Worm (Caenorhabditis elegans) whole organism, L3 larva: ENCODE measurements around the gene K08D8.4.

Experiments
- R02D3.7 ChIP-seq: fragments of 150-350 bp; optimal IDR thresholded peaks from 2 replicates; lab custom pipeline; 2014; ENCODE audit warnings: missing biosample characterization, missing genetic modification characterization
- ZK546.5 ChIP-seq: sonication (generic microtip); optimal IDR thresholded peaks from 2 replicates; lab custom pipeline; 2017; ENCODE audit warnings: missing biosample characterization, missing genetic modification characterization
- ceh-16 ChIP-seq: sonication (generic microtip); optimal IDR thresholded peaks from 2 replicates; lab custom pipeline; 2017; ENCODE audit warnings: missing biosample characterization, missing genetic modification characterization
- ceh-28 ChIP-seq: fragments of 150-350 bp; optimal IDR thresholded peaks from 2 replicates; lab custom pipeline; 2014; ENCODE audit warnings: missing biosample characterization, missing genetic modification reagents, missing genetic modification characterization
- ceh-82 ChIP-seq: fragments of 150-350 bp; optimal IDR thresholded peaks from 2 replicates; lab custom pipeline; 2014; ENCODE audit warnings: missing biosample characterization, missing genetic modification characterization
- ceh-9 ChIP-seq: sonication (generic microtip); optimal IDR thresholded peaks from 2 replicates; lab custom pipeline; 2018; ENCODE audit warnings: missing biosample characterization, missing genetic modification characterization
- egl-27 ChIP-seq: sonication (generic microtip); optimal IDR thresholded peaks from 4 replicates; lab custom pipeline; 2017; ENCODE audit warnings: missing biosample characterization, missing genetic modification reagents, missing genetic modification characterization
- egl-5 ChIP-seq: fragments of 150-350 bp; optimal IDR thresholded peaks from 2 replicates; lab custom pipeline; 2017; ENCODE audit warnings: missing biosample characterization, missing genetic modification reagents, missing genetic modification characterization, inconsistent platforms
- elt-1 ChIP-seq: fragments of 150-350 bp; optimal IDR thresholded peaks from 2 replicates; lab custom pipeline; 2014; ENCODE audit warnings: missing biosample characterization, missing genetic modification characterization
- elt-2 ChIP-seq: sonication (generic microtip); optimal IDR thresholded peaks from 2 replicates; lab custom pipeline; 2016; ENCODE audit warnings: missing genetic modification reagents, mild to moderate bottlenecking, missing genetic modification characterization, missing compliant biosample characterization
- elt-3 ChIP-seq, 3 experiments: fragments of 150-350 bp in 1 of 3; sonication (generic microtip) in 2 of 3; optimal IDR thresholded peaks; 2 replicates in 2 of 3; 4 replicates in 1 of 3; lab custom pipeline; 2014 to 2017; ENCODE audit warnings: missing biosample characterization in 3 of 3, missing genetic modification characterization in 3 of 3
- eor-1 ChIP-seq, 2 experiments: fragments of 150-350 bp; optimal IDR thresholded peaks; 2 replicates each; lab custom pipeline; 2014 to 2018; ENCODE audit warnings: missing biosample characterization in 2 of 2, missing genetic modification characterization in 2 of 2
- fkh-10 ChIP-seq: sonication (generic microtip); optimal IDR thresholded peaks from 2 replicates; lab custom pipeline; 2017; ENCODE audit warnings: missing biosample characterization, missing genetic modification reagents, missing genetic modification characterization
- fos-1 ChIP-seq: fragments of 150-350 bp; optimal IDR thresholded peaks from 2 replicates; lab custom pipeline; 2014; ENCODE audit warnings: missing biosample characterization, missing genetic modification characterization
- hmg-11 ChIP-seq: sonication (generic microtip); optimal IDR thresholded peaks from 2 replicates; lab custom pipeline; 2016; ENCODE audit warnings: missing genetic modification characterization, missing compliant biosample characterization
- jun-1 ChIP-seq: fragments of 150-350 bp; optimal IDR thresholded peaks from 2 replicates; lab custom pipeline; 2014; ENCODE audit warnings: missing biosample characterization, missing genetic modification reagents, missing genetic modification characterization
- mdl-1 ChIP-seq: fragments of 150-350 bp; optimal IDR thresholded peaks from 2 replicates; lab custom pipeline; 2014; ENCODE audit warnings: missing biosample characterization, missing genetic modification characterization
- mml-1 ChIP-seq: fragments of 150-350 bp; sonication (generic microtip); optimal IDR thresholded peaks from 3 replicates; lab custom pipeline; 2014; ENCODE audit warnings: missing biosample characterization, missing genetic modification characterization
- nfya-1 ChIP-seq: sonication (generic microtip); optimal IDR thresholded peaks from 2 replicates; lab custom pipeline; 2017; ENCODE audit warnings: missing genetic modification characterization, mild to moderate bottlenecking, missing compliant biosample characterization, antibody characterized with exemption, moderate library complexity; ENCODE audit not compliant: insufficient read depth
- nhr-12 ChIP-seq: fragments of 150-350 bp; optimal IDR thresholded peaks from 2 replicates; lab custom pipeline; 2014; ENCODE audit warnings: missing biosample characterization, missing genetic modification characterization
- nhr-237 ChIP-seq: fragments of 150-350 bp; optimal IDR thresholded peaks from 2 replicates; lab custom pipeline; 2014; ENCODE audit warnings: missing biosample characterization, missing genetic modification characterization
- nhr-25 ChIP-seq: sonication (generic microtip); optimal IDR thresholded peaks from 2 replicates; lab custom pipeline; 2017; ENCODE audit warnings: missing biosample characterization, missing genetic modification characterization
- nhr-28 ChIP-seq: fragments of 150-350 bp; optimal IDR thresholded peaks from 2 replicates; lab custom pipeline; 2014; ENCODE audit warnings: missing biosample characterization, missing genetic modification characterization
- nhr-43 ChIP-seq: sonication (generic microtip); optimal IDR thresholded peaks from 2 replicates; lab custom pipeline; 2016; ENCODE audit warnings: mild to moderate bottlenecking, missing genetic modification characterization, missing compliant biosample characterization; ENCODE audit not compliant: poor library complexity, severe bottlenecking
- nhr-67 ChIP-seq: fragments of 150-350 bp; optimal IDR thresholded peaks from 2 replicates; lab custom pipeline; 2014; ENCODE audit warnings: missing biosample characterization, missing genetic modification characterization
- nhr-76 ChIP-seq: fragments of 150-350 bp; sonication (generic microtip); optimal IDR thresholded peaks from 5 replicates; lab custom pipeline; 2014; ENCODE audit warnings: missing biosample characterization, missing genetic modification characterization
- nhr-77 ChIP-seq: fragments of 150-350 bp; optimal IDR thresholded peaks from 2 replicates; lab custom pipeline; 2014; ENCODE audit warnings: missing biosample characterization, missing genetic modification characterization
- pha-4 ChIP-seq: fragments of 150-350 bp; optimal IDR thresholded peaks from 2 replicates; lab custom pipeline; 2014; ENCODE audit warnings: missing biosample characterization, missing genetic modification reagents, missing genetic modification characterization
- pqm-1 ChIP-seq: fragments of 150-350 bp; optimal IDR thresholded peaks from 2 replicates; lab custom pipeline; 2017; ENCODE audit warnings: missing biosample characterization, missing genetic modification characterization, inconsistent platforms
- skn-1 ChIP-seq: fragments of 150-350 bp; optimal IDR thresholded peaks from 2 replicates; lab custom pipeline; 2014; ENCODE audit warnings: missing biosample characterization, missing genetic modification characterization
- snpc-4 ChIP-seq: fragments of 150-350 bp; optimal IDR thresholded peaks from 2 replicates; lab custom pipeline; 2014; ENCODE audit warnings: missing biosample characterization, missing genetic modification characterization
- tbx-2 ChIP-seq: sonication (generic microtip); optimal IDR thresholded peaks from 2 replicates; lab custom pipeline; 2016; ENCODE audit warnings: mild to moderate bottlenecking, missing genetic modification characterization, missing compliant biosample characterization
- unc-62 ChIP-seq: fragments of 150-350 bp; sonication (generic microtip); optimal IDR thresholded peaks from 4 replicates; lab custom pipeline; 2014; ENCODE audit warnings: missing biosample characterization, missing genetic modification reagents, missing genetic modification characterization
- zag-1 ChIP-seq: fragments of 150-350 bp; optimal IDR thresholded peaks from 2 replicates; lab custom pipeline; 2014; ENCODE audit warnings: missing biosample characterization, missing genetic modification characterization
- ztf-11 ChIP-seq: fragments of 150-350 bp; optimal IDR thresholded peaks from 2 replicates; lab custom pipeline; 2014; ENCODE audit warnings: missing biosample characterization, missing genetic modification characterization
- ztf-4 ChIP-seq: fragments of 150-350 bp; optimal IDR thresholded peaks from 2 replicates; lab custom pipeline; 2014; ENCODE audit warnings: missing biosample characterization, missing genetic modification characterization

K08D8.4 gene

ce11 chrIV:12918256-12918655 lies 8.5 kb upstream of the K08D8.4 start, which contains the start of gene C32H11.3:
TSS of gene C32H11.3 (plus strand) at chrIV:12918556.
- no peak for TF ChIP-seq unc-62
- no peak for TF ChIP-seq hmg-11 (tag; lab: Kevin White, UChicago)
- TF ChIP-seq nhr-25 = no peak
- no peak for TF ChIP-seq tbx-2 (tag; lab: Kevin White, UChicago)

- TF ChIP-seq nhr-67 (no peak), ztf-11 (tag; lab: Kevin White, UChicago) (no peak), mdl-1 (tag; lab: Kevin White, UChicago) (no peak), nhr-77 (no peak), jun-1 (tag; lab: Kevin White, UChicago) (no peak), nhr-237 (tag; lab: Kevin White, UChicago) (no peak), nfya-1 (tag; lab: Kevin White, UChicago) (no peak), elt-3 (tag; optimal IDR thresholded peaks at IDR 0.05; lab: Kevin White, UChicago) (no peak), R02D3.7 (tag; lab: Kevin White, UChicago) (no peak), ceh-9 (no peak), ceh-28 (tag; lab: Kevin White, UChicago) (no peak), nhr-25 (no peak), nhr-76 (tag; lab: Kevin White, UChicago) (no peak), fos-1 (tag; lab: Kevin White, UChicago) (no peak), nhr-43 (tag; lab: Kevin White, UChicago) (no peak)
- TF ChIP-seq, all 47 proteins: peak for 0
Measured at ce11 chrIV:12915479-12915878, 5.7 kb upstream of the K08D8.4 start, which contains the start of gene srz-15. TSS of gene srz-15 (plus strand) at chrIV:12915779.

ce11 chrIV:12914532-12915019 lies 4.8 kb upstream of the K08D8.4 start, which contains the start of gene irg-6:
TSS of gene irg-6 (minus strand) at chrIV:12914969.
- no peak for TF ChIP-seq nhr-67
- no peak for TF ChIP-seq egl-27 (tag; lab: Kevin White, UChicago)
- no peak for TF ChIP-seq skn-1 (tag; lab: Kevin White, UChicago)
- TF ChIP-seq nhr-237 (tag; lab: Kevin White, UChicago) = no peak
- no peak for TF ChIP-seq egl-5 (tag; lab: Kevin White, UChicago)
- TF ChIP-seq nhr-12 = no peak
- TF ChIP-seq snpc-4 (tag; lab: Kevin White, UChicago) = no peak
- no peak for TF ChIP-seq elt-3 (tag; optimal IDR thresholded peaks at IDR 0.05; lab: Kevin White, UChicago)
- TF ChIP-seq eor-1 (tag; optimal IDR thresholded peaks at IDR 0.05; lab: Kevin White, UChicago) = no peak
- TF ChIP-seq nhr-76 (tag; lab: Kevin White, UChicago) = no peak
- TF ChIP-seq mdl-1 (tag; lab: Kevin White, UChicago) = no peak
- TF ChIP-seq elt-2 (tag; lab: Kevin White, UChicago) = no peak

ce11 chrIV:12911990-12912389 lies 2.2 kb upstream of the K08D8.4 start, which contains the start of gene K08D8.5:
TSS of gene K08D8.5 (minus strand) at chrIV:12912129.
- TF ChIP-seq elt-2 (tag; lab: Kevin White, UChicago) = peak; percentile 72
- no peak for TF ChIP-seq ceh-82
- no peak for TF ChIP-seq ceh-16
- TF ChIP-seq pqm-1 (tag; lab: Kevin White, UChicago) = peak; percentile 51
- TF ChIP-seq ZK546.5 (tag; lab: Kevin White, UChicago) = no peak

DNA sequence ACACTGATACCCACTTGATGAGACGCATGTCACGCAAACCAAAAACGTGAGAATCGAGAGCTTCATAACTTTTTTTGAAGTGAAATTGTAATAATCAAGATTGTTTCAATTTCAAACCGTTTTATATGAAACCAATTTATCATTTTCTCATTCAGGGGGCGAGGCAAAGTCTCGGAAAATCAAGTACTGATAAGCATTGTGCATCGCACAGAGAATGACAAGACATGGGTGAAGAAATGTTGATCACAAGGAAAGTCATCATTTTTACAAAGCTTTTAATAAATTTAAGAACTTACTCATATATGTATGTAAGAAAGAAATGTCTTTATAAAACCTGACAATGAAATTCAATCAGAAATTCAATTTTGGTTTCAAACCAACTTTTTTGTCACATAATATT lies 3.3 kb downstream of the K08D8.4 start, which contains the start of gene K08D8.3:
Gene K08D8.3 (minus strand): TSS at position 131 of the 400 bp plus-strand sequence.
- no peak for TF ChIP-seq elt-3 (tag; optimal IDR thresholded peaks at IDR 0.05; lab: Kevin White, UChicago)
- TF ChIP-seq elt-1 (tag; lab: Kevin White, UChicago) = no peak
- no peak for TF ChIP-seq ztf-4 (tag; lab: Kevin White, UChicago)
- no peak for TF ChIP-seq nhr-28 (tag; lab: Kevin White, UChicago)
- no peak for TF ChIP-seq mml-1 (tag; lab: Kevin White, UChicago)
- TF ChIP-seq ceh-9 = no peak
- no peak for TF ChIP-seq zag-1 (tag; lab: Kevin White, UChicago)
- peak; percentile 69 for TF ChIP-seq skn-1 (tag; lab: Kevin White, UChicago)
- no peak for TF ChIP-seq nhr-12
- TF ChIP-seq pha-4 (tag; lab: Kevin White, UChicago) = no peak
- TF ChIP-seq pqm-1 (tag; lab: Kevin White, UChicago) = peak; percentile 82
- TF ChIP-seq nhr-43 (tag; lab: Kevin White, UChicago) = no peak
- peak; percentile 80 for TF ChIP-seq elt-2 (tag; lab: Kevin White, UChicago)
- no peak for TF ChIP-seq fkh-10 (GFP tag; lab: Kevin White, UChicago)
